Fruit fly (Drosophila melanogaster) whole organism, embryonic: Measurements from ENCODE around the gene CG1074.

Experiments
- Antp ChIP-seq: fragments of 200-800 bp; sonication (Bioruptor generic); optimal IDR thresholded peaks from 3 replicates; lab custom pipeline; 2016; ENCODE audit warnings: missing biosample characterization, missing genetic modification characterization
- Bteb2 ChIP-seq: fragments of 200-800 bp; sonication (Bioruptor generic); optimal IDR thresholded peaks from 2 replicates; lab custom pipeline; 2016; ENCODE audit warnings: missing biosample characterization, missing genetic modification characterization
- CG12071 ChIP-seq: fragments of 200-800 bp; sonication (Bioruptor generic); optimal IDR thresholded peaks from 3 replicates; lab custom pipeline; 2018; ENCODE audit warnings: missing biosample characterization, mild to moderate bottlenecking, missing genetic modification characterization
- CG12236 ChIP-seq: fragments of 200-800 bp; sonication (Bioruptor generic); optimal IDR thresholded peaks from 2 replicates; lab custom pipeline; 2016; ENCODE audit warnings: missing biosample characterization, missing genetic modification characterization
- CG13123 ChIP-seq: fragments of 200-800 bp; sonication (Bioruptor generic); optimal IDR thresholded peaks from 2 replicates; lab custom pipeline; 2016; ENCODE audit warnings: missing biosample characterization, missing genetic modification characterization
- CG13775 ChIP-seq: fragments of 200-800 bp; sonication (Bioruptor generic); optimal IDR thresholded peaks from 3 replicates; lab custom pipeline; 2017; ENCODE audit warnings: missing biosample characterization, mild to moderate bottlenecking, missing genetic modification characterization
- CG14441 ChIP-seq: fragments of 200-800 bp; sonication (Bioruptor generic); IDR thresholded peaks from 2 replicates; pipeline ENCODE4 v1.3.6; 2022; ENCODE audit warnings: missing biosample characterization, missing genetic modification characterization
- CG15269 ChIP-seq: fragments of 200-800 bp; sonication (Bioruptor generic); optimal IDR thresholded peaks from 2 replicates; lab custom pipeline; 2018; ENCODE audit warnings: missing biosample characterization, mild to moderate bottlenecking, missing genetic modification characterization, moderate library complexity
- CG1529 ChIP-seq: fragments of 200-800 bp; sonication (Bioruptor generic); optimal IDR thresholded peaks from 3 replicates; lab custom pipeline; 2018; ENCODE audit warnings: missing biosample characterization, missing genetic modification characterization
- CG17186 ChIP-seq: fragments of 200-800 bp; sonication (Bioruptor generic); optimal IDR thresholded peaks from 3 replicates; lab custom pipeline; 2017; ENCODE audit warnings: missing biosample characterization, missing genetic modification reagents, missing genetic modification characterization
- CG17359 ChIP-seq: fragments of 200-800 bp; sonication (Bioruptor generic); optimal IDR thresholded peaks from 3 replicates; lab custom pipeline; 2018; ENCODE audit warnings: missing biosample characterization, mild to moderate bottlenecking, missing genetic modification characterization, moderate library complexity
- CG17361 ChIP-seq: fragments of 200-800 bp; sonication (Bioruptor generic); IDR thresholded peaks from 3 replicates; pipeline ENCODE4 v1.3.6; 2022; ENCODE audit warnings: missing biosample characterization, missing genetic modification characterization
- CG17802 ChIP-seq: fragments of 200-800 bp; sonication (Bioruptor generic); optimal IDR thresholded peaks from 2 replicates; lab custom pipeline; 2018; ENCODE audit warnings: missing biosample characterization, mild to moderate bottlenecking, missing genetic modification characterization, moderate library complexity
- CG17829 ChIP-seq: fragments of 200-800 bp; optimal IDR thresholded peaks from 2 replicates; lab custom pipeline; 2019; ENCODE audit warnings: missing biosample characterization, mild to moderate bottlenecking, missing genetic modification characterization, moderate library complexity
- CG43689 ChIP-seq: fragments of 200-800 bp; sonication (Bioruptor generic); IDR thresholded peaks from 2 replicates; pipeline ENCODE4 v1.3.6; 2022; ENCODE audit warnings: missing biosample characterization, missing genetic modification characterization
- CG4707 ChIP-seq: fragments of 200-800 bp; sonication (Bioruptor generic); optimal IDR thresholded peaks from 2 replicates; lab custom pipeline; 2018; ENCODE audit warnings: missing biosample characterization, mild to moderate bottlenecking, missing genetic modification characterization, moderate library complexity
- CG6683 ChIP-seq: fragments of 200-800 bp; sonication (Bioruptor generic); optimal IDR thresholded peaks from 2 replicates; lab custom pipeline; 2017; ENCODE audit warnings: missing biosample characterization, mild to moderate bottlenecking, missing genetic modification characterization, missing genetic modification reagents
- CG7357 ChIP-seq: fragments of 200-800 bp; sonication (Bioruptor generic); IDR thresholded peaks from 3 replicates; pipeline ENCODE4 v1.3.6; 2022; ENCODE audit warnings: missing biosample characterization, missing genetic modification characterization
- CG8281 ChIP-seq: fragments of 200-800 bp; sonication (Bioruptor generic); optimal IDR thresholded peaks from 2 replicates; lab custom pipeline; 2018; ENCODE audit warnings: missing biosample characterization, mild to moderate bottlenecking, missing genetic modification characterization, moderate library complexity
- CG8478 ChIP-seq: fragments of >200 bp; optimal IDR thresholded peaks from 2 replicates; lab custom pipeline; 2018
- CG9215 ChIP-seq: fragments of 200-800 bp; sonication (Bioruptor generic); IDR thresholded peaks from 2 replicates; pipeline ENCODE4 v1.3.6; 2022; ENCODE audit warnings: missing biosample characterization, missing genetic modification characterization
- CTCF ChIP-seq: fragments of 200-800 bp; sonication (Bioruptor generic); optimal IDR thresholded peaks from 2 replicates; lab custom pipeline; 2017; ENCODE audit warnings: missing biosample characterization, mild to moderate bottlenecking, missing genetic modification characterization, moderate library complexity
- CrebB ChIP-seq: fragments of 200-800 bp; sonication (Bioruptor generic); optimal IDR thresholded peaks from 3 replicates; lab custom pipeline; 2018; ENCODE audit warnings: missing biosample characterization, mild to moderate bottlenecking, missing genetic modification characterization
- Drgx ChIP-seq: fragments of 200-800 bp; sonication (Bioruptor generic); IDR thresholded peaks from 2 replicates; pipeline ENCODE4 v1.3.6; 2022; ENCODE audit warnings: missing biosample characterization, missing genetic modification characterization
- Gsc ChIP-seq: fragments of 200-800 bp; sonication (Bioruptor generic); IDR thresholded peaks from 2 replicates; pipeline ENCODE4 v1.3.6; 2022; ENCODE audit warnings: missing biosample characterization, missing genetic modification characterization
- HLH4C ChIP-seq: fragments of 200-800 bp; sonication (Bioruptor generic); IDR thresholded peaks from 3 replicates; pipeline ENCODE4 v1.3.6; 2022; ENCODE audit warnings: missing biosample characterization, missing genetic modification characterization; ENCODE audit not compliant: partially characterized antibody
- HmgD ChIP-seq: fragments of 200-800 bp; sonication (Bioruptor generic); optimal IDR thresholded peaks from 3 replicates; lab custom pipeline; 2016; ENCODE audit warnings: missing biosample characterization, missing genetic modification characterization
- Lim3 ChIP-seq: fragments of 200-800 bp; sonication (Bioruptor generic); IDR thresholded peaks from 2 replicates; pipeline ENCODE4 v1.3.6; 2022; ENCODE audit warnings: missing biosample characterization, missing genetic modification characterization
- Mad ChIP-seq: fragments of 200-800 bp; sonication (Bioruptor generic); optimal IDR thresholded peaks from 2 replicates; lab custom pipeline; 2016; ENCODE audit warnings: missing biosample characterization, missing genetic modification characterization
- Scr ChIP-seq: fragments of 200-800 bp; sonication (Bioruptor generic); IDR thresholded peaks from 2 replicates; pipeline ENCODE4 v1.3.6; 2022; ENCODE audit warnings: missing biosample characterization, missing genetic modification characterization; ENCODE audit not compliant: partially characterized antibody
- Six4 ChIP-seq: fragments of 200-800 bp; sonication (Bioruptor generic); optimal IDR thresholded peaks from 2 replicates; lab custom pipeline; 2016; ENCODE audit warnings: missing biosample characterization, missing genetic modification characterization
- Spps ChIP-seq: fragments of 200-800 bp; sonication (Bioruptor generic); optimal IDR thresholded peaks from 2 replicates; lab custom pipeline; 2018; ENCODE audit warnings: missing biosample characterization, mild to moderate bottlenecking, missing genetic modification characterization
- Trl ChIP-seq, 3 experiments: fragments of >200 bp in 2 of 3; fragments of 200-800 bp in 1 of 3; sonication (Bioruptor generic) in 1 of 3; optimal IDR thresholded peaks; 2 replicates in 1 of 3; 3 replicates in 2 of 3; lab custom pipeline; 2016 to 2017; ENCODE audit warnings: missing biosample characterization in 1 of 3, missing genetic modification characterization in 1 of 3
- YL-1 ChIP-seq: fragments of 200-800 bp; sonication (Bioruptor generic); optimal IDR thresholded peaks from 3 replicates; lab custom pipeline; 2017; ENCODE audit warnings: missing biosample characterization, mild to moderate bottlenecking, missing genetic modification characterization
- crol ChIP-seq: fragments of 200-800 bp; sonication (Bioruptor generic); IDR thresholded peaks from 2 replicates; pipeline ENCODE4 v1.3.6; 2022; ENCODE audit warnings: missing biosample characterization, missing genetic modification characterization
- dpn ChIP-seq, 2 experiments: fragments of 200-800 bp; sonication (Bioruptor generic); optimal IDR thresholded peaks; 3 replicates each; lab custom pipeline; 2016; ENCODE audit warnings: missing biosample characterization in 2 of 2, missing genetic modification characterization in 2 of 2
- ham ChIP-seq: fragments of 200-800 bp; sonication (Bioruptor generic); IDR thresholded peaks from 2 replicates; pipeline ENCODE4 v1.3.6; 2022; ENCODE audit warnings: missing biosample characterization, missing genetic modification characterization
- lmd ChIP-seq: fragments of 200-800 bp; sonication (Bioruptor generic); IDR thresholded peaks from 2 replicates; pipeline ENCODE4 v1.3.6; 2022; ENCODE audit warnings: missing biosample characterization, missing genetic modification characterization
- mam ChIP-seq: fragments of 200-800 bp; sonication (Bioruptor generic); optimal IDR thresholded peaks from 3 replicates; lab custom pipeline; 2016; ENCODE audit warnings: missing biosample characterization, missing genetic modification characterization
- otp ChIP-seq: fragments of 200-800 bp; sonication (Bioruptor generic); IDR thresholded peaks from 3 replicates; pipeline ENCODE4, ENCODE4 v1.3.6; 2022; ENCODE audit warnings: missing biosample characterization, missing genetic modification characterization
- pan ChIP-seq, 4 experiments: fragments of >200 bp in 3 of 4; fragments of 200-800 bp in 1 of 4; sonication (Bioruptor generic) in 1 of 4; optimal IDR thresholded peaks in 3 of 4; IDR thresholded peaks in 1 of 4; 2 replicates each; pipeline versions ENCODE4 v1.3.6 to Lab custom; 2017 to 2022; ENCODE audit warnings: missing biosample characterization in 2 of 4, missing genetic modification characterization in 2 of 4, mixed read lengths in 1 of 4
- pita ChIP-seq: fragments of 200-800 bp; sonication (Bioruptor generic); optimal IDR thresholded peaks from 2 replicates; lab custom pipeline; 2017; ENCODE audit warnings: missing biosample characterization, mild to moderate bottlenecking, missing genetic modification characterization
- seq ChIP-seq: fragments of 200-800 bp; sonication (Bioruptor generic); IDR thresholded peaks from 2 replicates; pipeline ENCODE4 v1.3.6; 2022; ENCODE audit warnings: missing biosample characterization, missing genetic modification characterization
- sr ChIP-seq: fragments of 200-800 bp; sonication (Bioruptor generic); IDR thresholded peaks from 3 replicates; pipeline ENCODE4 v1.3.6; 2022; ENCODE audit warnings: missing biosample characterization, missing genetic modification characterization
- sug ChIP-seq: fragments of 200-800 bp; optimal IDR thresholded peaks from 2 replicates; lab custom pipeline; 2019; ENCODE audit warnings: missing biosample characterization, mild to moderate bottlenecking, missing genetic modification characterization, moderate library complexity
- tup ChIP-seq: fragments of 200-800 bp; sonication (Bioruptor generic); optimal IDR thresholded peaks from 2 replicates; lab custom pipeline; 2016; ENCODE audit warnings: missing biosample characterization, mild to moderate bottlenecking, missing genetic modification characterization, moderate library complexity
- wdn ChIP-seq: fragments of 200-800 bp; sonication (Bioruptor generic); IDR thresholded peaks from 2 replicates; pipeline ENCODE4 v1.3.6; 2022; ENCODE audit warnings: missing biosample characterization, missing genetic modification characterization
- wek ChIP-seq: fragments of 200-800 bp; sonication (Bioruptor generic); optimal IDR thresholded peaks from 3 replicates; lab custom pipeline; 2018; ENCODE audit warnings: missing biosample characterization, mild to moderate bottlenecking, missing genetic modification characterization, moderate library complexity
- zf30C ChIP-seq: fragments of 200-800 bp; sonication (Bioruptor generic); optimal IDR thresholded peaks from 3 replicates; lab custom pipeline; 2018; ENCODE audit warnings: missing biosample characterization, mild to moderate bottlenecking, missing genetic modification characterization

CG1074 gene

dm6 chr3R:4478220-4479037 lies 44.7 kb downstream of the CG1074 start (continued):
- TF ChIP-seq YL-1 (GFP tag; lab: Kevin White, UChicago) = peak; percentile 37
- peak; percentile 89 for TF ChIP-seq CG14441 (GFP tag; lab: Robert Waterston, UW)
- TF ChIP-seq CG43689 (GFP tag; lab: Robert Waterston, UW) = peak; percentile 65
- peak; percentile 97 for TF ChIP-seq crol
- peak; percentile 90 for TF ChIP-seq CG17359 (tag; lab: Kevin White, UChicago)
- TF ChIP-seq CG12071 (GFP tag; lab: Kevin White, UChicago) = peak; percentile 89
- TF ChIP-seq CG13123 (GFP tag; lab: Kevin White, UChicago) = peak; percentile 74
- TF ChIP-seq CG8478 (lab: Kevin White, UChicago) = no peak
- TF ChIP-seq pita (GFP tag; lab: Kevin White, UChicago) = no peak
- TF ChIP-seq CG17361 (GFP tag; lab: Robert Waterston, UW) = peak; percentile 67
- peak; percentile 66 for TF ChIP-seq CG4707 (GFP tag; lab: Kevin White, UChicago)
- peak; percentile 76 for TF ChIP-seq CG13775 (GFP tag; lab: Kevin White, UChicago)
- TF ChIP-seq CrebB (tag; lab: Kevin White, UChicago) = peak; percentile 76
- peak; percentile 90 for TF ChIP-seq otp (GFP tag; lab: Robert Waterston, UW)
- peak; percentile 89 for TF ChIP-seq Mad (GFP tag; lab: Kevin White, UChicago)
- no peak for TF ChIP-seq pan (optimal IDR thresholded peaks at IDR 0.05; lab: Kevin White, UChicago)
- TF ChIP-seq pan (GFP tag; optimal IDR thresholded peaks at IDR 0.05 in 1 of 2, IDR thresholded peaks at IDR 0.05 in 1 of 2) = peak in 1 of 2 experiments; percentile 94
- TF ChIP-seq sug (tag; lab: Kevin White, UChicago) = peak; percentile 38
- TF ChIP-seq Bteb2 (GFP tag; lab: Kevin White, UChicago) = peak; percentile 91
- TF ChIP-seq CG7357 (GFP tag; lab: Robert Waterston, UW) = peak; percentile 67
- no peak for TF ChIP-seq CG17186 (GFP tag; lab: Kevin White, UChicago)
- TF ChIP-seq CG8281 (tag; lab: Kevin White, UChicago) = peak; percentile 54
- peak; percentile 30 for TF ChIP-seq CG17802 (tag; lab: Kevin White, UChicago)
- TF ChIP-seq CG17829 (tag; lab: Kevin White, UChicago) = peak; percentile 85
- peak; percentile 63 for TF ChIP-seq Spps (tag; lab: Kevin White, UChicago)
- TF ChIP-seq HLH4C (GFP tag; lab: Robert Waterston, UW) = 0 out of 3 replicates have a peak, but pooled peaks have one; percentile 43
- TF ChIP-seq Scr (GFP tag; lab: Robert Waterston, UW) = peak; percentile 35; the same call in 1 of the 2 replicates
- peak; percentile 81 for TF ChIP-seq Drgx (GFP tag; lab: Robert Waterston, UW)
- peak; percentile 84 for TF ChIP-seq wek (GFP tag; lab: Kevin White, UChicago)
- TF ChIP-seq Antp (GFP tag; lab: Kevin White, UChicago) = peak; percentile 85
- TF ChIP-seq Lim3 (GFP tag; lab: Robert Waterston, UW) = 0 out of 2 replicates have a peak, but pooled peaks have one; percentile 12
- peak; percentile 84 for TF ChIP-seq lmd (GFP tag; lab: Robert Waterston, UW)
- TF ChIP-seq CG1529 (GFP tag; lab: Kevin White, UChicago) = peak; percentile 80
- peak; percentile 80 to 94 for TF ChIP-seq Trl (optimal IDR thresholded peaks at IDR 0.05; lab: Kevin White, UChicago)
- peak; percentile 92 for TF ChIP-seq Trl (GFP tag; optimal IDR thresholded peaks at IDR 0.05; lab: Kevin White, UChicago)
- TF ChIP-seq tup (GFP tag; lab: Kevin White, UChicago) = peak; percentile 81
- peak; percentile 35; the same call in 1 of the 2 replicates for TF ChIP-seq ham
- TF ChIP-seq seq (GFP tag; lab: Robert Waterston, UW) = peak; percentile 90
- peak; percentile 88 to 92 for TF ChIP-seq dpn (GFP tag; optimal IDR thresholded peaks at IDR 0.05; lab: Kevin White, UChicago)
- peak; percentile 75; the same call in 2 of the 3 replicates for TF ChIP-seq sr (GFP tag; lab: Robert Waterston, UW)
- no peak for TF ChIP-seq Gsc (GFP tag; lab: Robert Waterston, UW)
- peak; percentile 8 for TF ChIP-seq CTCF
- TF ChIP-seq CG12236 = peak; percentile 74
- peak; percentile 27 for TF ChIP-seq HmgD
- peak; percentile 72 for TF ChIP-seq CG6683 (GFP tag; lab: Kevin White, UChicago)
- peak; percentile 73 for TF ChIP-seq wdn
- peak; percentile 91 for TF ChIP-seq mam (GFP tag; lab: Kevin White, UChicago)
- TF ChIP-seq Six4 (GFP tag; lab: Kevin White, UChicago) = peak; percentile 84
- TF ChIP-seq zf30C (GFP tag; lab: Kevin White, UChicago) = no peak
- peak; percentile 89 for TF ChIP-seq CG15269 (tag; lab: Kevin White, UChicago)
- TF ChIP-seq CG9215 (GFP tag; lab: Robert Waterston, UW) = peak; percentile 64
